Fruit fly (Drosophila melanogaster) whole organism, prepupa: ENCODE results near the gene CG6678.

Experiments used
- Blimp-1 ChIP-seq: fragments of 200-800 bp; sonication (Bioruptor generic); optimal IDR thresholded peaks from 3 replicates; lab custom pipeline; 2017; ENCODE audit warnings: missing biosample characterization, missing genetic modification characterization, mild to moderate bottlenecking, moderate library complexity, missing genetic modification reagents
- CG10631 ChIP-seq: fragments of 200-800 bp; sonication (Bioruptor generic); optimal IDR thresholded peaks from 2 replicates; lab custom pipeline; 2016; ENCODE audit warnings: missing biosample characterization, missing genetic modification characterization
- CG11294 ChIP-seq: fragments of 200-800 bp; sonication (Bioruptor generic); IDR thresholded peaks from 2 replicates; pipeline ENCODE4 v1.3.6; 2022; ENCODE audit warnings: missing biosample characterization, missing genetic modification characterization
- CG11762 ChIP-seq: fragments of 200-800 bp; sonication (Bioruptor generic); optimal IDR thresholded peaks from 3 replicates; lab custom pipeline; 2016; ENCODE audit warnings: missing biosample characterization, missing genetic modification characterization; ENCODE audit not compliant: insufficient read depth
- CG11902 ChIP-seq: fragments of 200-800 bp; sonication (Bioruptor generic); optimal IDR thresholded peaks from 3 replicates; lab custom pipeline; 2016; ENCODE audit warnings: missing biosample characterization, missing genetic modification characterization
- CG15336 ChIP-seq: fragments of 200-800 bp; sonication (Bioruptor generic); IDR thresholded peaks from 2 replicates; pipeline ENCODE4 v1.3.6; 2022; ENCODE audit warnings: missing biosample characterization, missing genetic modification characterization
- CG1621 ChIP-seq: fragments of 200-800 bp; sonication (Bioruptor generic); optimal IDR thresholded peaks from 3 replicates; lab custom pipeline; 2018; ENCODE audit warnings: missing biosample characterization, mild to moderate bottlenecking, missing genetic modification characterization
- CG16779 ChIP-seq: fragments of 200-800 bp; sonication (Bioruptor generic); optimal IDR thresholded peaks from 3 replicates; lab custom pipeline; 2017; ENCODE audit warnings: missing biosample characterization, mild to moderate bottlenecking, missing genetic modification characterization
- CG3032 ChIP-seq: fragments of 200-800 bp; optimal IDR thresholded peaks from 2 replicates; lab custom pipeline; 2019; ENCODE audit warnings: missing biosample characterization, mild to moderate bottlenecking, missing genetic modification characterization, moderate library complexity
- CG31627 ChIP-seq: fragments of 200-800 bp; sonication (Bioruptor generic); optimal IDR thresholded peaks from 3 replicates; lab custom pipeline; 2016; ENCODE audit warnings: missing biosample characterization, missing genetic modification characterization
- CG32006 ChIP-seq: fragments of 200-800 bp; sonication (Bioruptor generic); optimal IDR thresholded peaks from 3 replicates; lab custom pipeline; 2017; ENCODE audit warnings: missing biosample characterization, mild to moderate bottlenecking, missing genetic modification characterization
- CG34406 ChIP-seq: fragments of 200-800 bp; sonication (Bioruptor generic); optimal IDR thresholded peaks from 3 replicates; lab custom pipeline; 2016; ENCODE audit warnings: missing biosample characterization, missing genetic modification characterization
- CG3919 ChIP-seq: fragments of 200-800 bp; sonication (Bioruptor generic); optimal IDR thresholded peaks from 3 replicates; lab custom pipeline; 2016; ENCODE audit warnings: missing biosample characterization, missing genetic modification characterization
- CG6163 ChIP-seq: fragments of 200-800 bp; sonication (Bioruptor generic); IDR thresholded peaks from 3 replicates; pipeline ENCODE4 v1.3.6; 2022; ENCODE audit warnings: missing biosample characterization, missing genetic modification characterization
- CG6276 ChIP-seq: fragments of 200-800 bp; sonication (Bioruptor generic); optimal IDR thresholded peaks from 2 replicates; lab custom pipeline; 2017; ENCODE audit warnings: missing biosample characterization, mild to moderate bottlenecking, missing genetic modification characterization
- CG6792 ChIP-seq: fragments of 200-800 bp; sonication (Bioruptor generic); optimal IDR thresholded peaks from 3 replicates; lab custom pipeline; 2016; ENCODE audit warnings: missing biosample characterization, missing genetic modification characterization
- CG6808 ChIP-seq: fragments of 200-800 bp; sonication (Bioruptor generic); optimal IDR thresholded peaks from 3 replicates; lab custom pipeline; 2017; ENCODE audit warnings: missing biosample characterization, missing genetic modification characterization, mild to moderate bottlenecking, moderate library complexity, missing genetic modification reagents
- CG8119 ChIP-seq: fragments of 200-800 bp; sonication (Bioruptor generic); IDR thresholded peaks from 3 replicates; pipeline ENCODE4 v1.3.6; 2022; ENCODE audit warnings: missing biosample characterization, missing genetic modification characterization
- CG8319 ChIP-seq: fragments of 200-800 bp; sonication (Bioruptor generic); optimal IDR thresholded peaks from 3 replicates; lab custom pipeline; 2016; ENCODE audit warnings: missing biosample characterization, missing genetic modification characterization
- CG8632 ChIP-seq: fragments of 200-800 bp; sonication (Bioruptor generic); optimal IDR thresholded peaks from 3 replicates; lab custom pipeline; 2016; ENCODE audit warnings: missing biosample characterization, missing genetic modification characterization
- CG9139 ChIP-seq: fragments of 200-800 bp; sonication (Bioruptor generic); optimal IDR thresholded peaks from 3 replicates; lab custom pipeline; 2017; ENCODE audit warnings: missing biosample characterization, mild to moderate bottlenecking, missing genetic modification characterization
- Eip78C ChIP-seq: fragments of 200-800 bp; sonication (Bioruptor generic); peaks from one replicate; lab custom pipeline; 2016; ENCODE audit warnings: missing biosample characterization, missing genetic modification characterization
- Eip93F ChIP-seq: fragments of 200-800 bp; sonication (Bioruptor generic); optimal IDR thresholded peaks from 2 replicates; lab custom pipeline; 2016; ENCODE audit warnings: missing biosample characterization, mild to moderate bottlenecking, missing genetic modification characterization
- Gug ChIP-seq: fragments of 200-800 bp; sonication (Bioruptor generic); IDR thresholded peaks from 2 replicates; pipeline ENCODE4 v1.3.6; 2022; ENCODE audit warnings: missing biosample characterization, missing genetic modification characterization
- Hr38 ChIP-seq: sonication (Bioruptor generic); optimal IDR thresholded peaks from 2 replicates; lab custom pipeline; 2016; ENCODE audit warnings: missing biosample characterization, missing genetic modification characterization
- Hr39 ChIP-seq: fragments of 200-800 bp; sonication (Bioruptor generic); optimal IDR thresholded peaks from 2 replicates; lab custom pipeline; 2016; ENCODE audit warnings: missing biosample characterization, missing genetic modification characterization
- Hr4 ChIP-seq: fragments of 200-800 bp; sonication (Bioruptor generic); optimal IDR thresholded peaks from 3 replicates; lab custom pipeline; 2016; ENCODE audit warnings: missing biosample characterization, missing genetic modification characterization
- Met ChIP-seq: fragments of 200-800 bp; sonication (Bioruptor generic); optimal IDR thresholded peaks from 3 replicates; lab custom pipeline; 2016; ENCODE audit warnings: missing biosample characterization, missing genetic modification characterization
- OdsH ChIP-seq: fragments of 200-800 bp; sonication (Bioruptor generic); optimal IDR thresholded peaks from 3 replicates; lab custom pipeline; 2016; ENCODE audit warnings: missing biosample characterization, missing genetic modification characterization
- Sox102F ChIP-seq: fragments of 200-800 bp; sonication (Bioruptor generic); optimal IDR thresholded peaks from 2 replicates; lab custom pipeline; 2016; ENCODE audit warnings: missing biosample characterization, mild to moderate bottlenecking, missing genetic modification characterization
- Sox15 ChIP-seq: fragments of 200-800 bp; sonication (Bioruptor generic); optimal IDR thresholded peaks from 3 replicates; lab custom pipeline; 2016; ENCODE audit warnings: missing biosample characterization, missing genetic modification characterization
- achi ChIP-seq: fragments of 200-800 bp; sonication (Bioruptor generic); optimal IDR thresholded peaks from 3 replicates; lab custom pipeline; 2016; ENCODE audit warnings: missing biosample characterization, missing genetic modification characterization
- acj6 ChIP-seq: fragments of 200-800 bp; sonication (Bioruptor generic); optimal IDR thresholded peaks from 3 replicates; lab custom pipeline; 2016; ENCODE audit warnings: missing biosample characterization, missing genetic modification characterization
- cyc ChIP-seq: fragments of 200-800 bp; sonication (Bioruptor generic); optimal IDR thresholded peaks from 3 replicates; lab custom pipeline; 2016; ENCODE audit warnings: missing biosample characterization, missing genetic modification characterization
- dac ChIP-seq: fragments of 200-800 bp; sonication (Bioruptor generic); optimal IDR thresholded peaks from 2 replicates; lab custom pipeline; 2017; ENCODE audit warnings: missing biosample characterization, mild to moderate bottlenecking, missing genetic modification characterization
- dsx ChIP-seq: fragments of 200-800 bp; optimal IDR thresholded peaks from 3 replicates; lab custom pipeline; 2019; ENCODE audit warnings: missing biosample characterization, mild to moderate bottlenecking, missing genetic modification characterization, moderate library complexity; ENCODE audit not compliant: poor library complexity, severe bottlenecking
- eg ChIP-seq: fragments of 200-800 bp; sonication (Bioruptor generic); IDR thresholded peaks from 3 replicates; pipeline ENCODE4 v1.3.6; 2022; ENCODE audit warnings: missing biosample characterization, missing genetic modification characterization
- esn ChIP-seq: fragments of 200-800 bp; sonication (Bioruptor generic); optimal IDR thresholded peaks from 2 replicates; lab custom pipeline; 2016; ENCODE audit warnings: missing biosample characterization, mild to moderate bottlenecking, missing genetic modification characterization, moderate library complexity
- fd59A ChIP-seq: fragments of 200-800 bp; sonication (Bioruptor generic); optimal IDR thresholded peaks from 2 replicates; lab custom pipeline; 2017; ENCODE audit warnings: missing biosample characterization, mild to moderate bottlenecking, missing genetic modification characterization, missing genetic modification reagents
- net ChIP-seq: fragments of 200-800 bp; sonication (Bioruptor generic); optimal IDR thresholded peaks from 3 replicates; lab custom pipeline; 2016; ENCODE audit warnings: missing biosample characterization, missing genetic modification characterization
- pdm3 ChIP-seq: fragments of 200-800 bp; sonication (Bioruptor generic); optimal IDR thresholded peaks from 3 replicates; lab custom pipeline; 2016; ENCODE audit warnings: missing biosample characterization, missing genetic modification characterization
- salr ChIP-seq, 2 experiments: fragments of 200-800 bp; sonication (Bioruptor generic); optimal IDR thresholded peaks; 3 replicates each; lab custom pipeline; 2016 to 2018; ENCODE audit warnings: missing biosample characterization in 2 of 2, missing genetic modification characterization in 2 of 2, mild to moderate bottlenecking in 1 of 2
- spab ChIP-seq: fragments of 200-800 bp; sonication (Bioruptor generic); optimal IDR thresholded peaks from 2 replicates; lab custom pipeline; 2017; ENCODE audit warnings: missing biosample characterization, mild to moderate bottlenecking, missing genetic modification characterization, missing genetic modification reagents
- svp ChIP-seq: fragments of 200-800 bp; sonication (Bioruptor generic); peaks from one replicate; lab custom pipeline; 2016; ENCODE audit warnings: missing biosample characterization, missing genetic modification characterization
- topi ChIP-seq: fragments of 200-800 bp; sonication (Bioruptor generic); optimal IDR thresholded peaks from 3 replicates; lab custom pipeline; 2016; ENCODE audit warnings: missing biosample characterization, missing genetic modification characterization
- vri ChIP-seq: fragments of 200-800 bp; sonication (Bioruptor generic); optimal IDR thresholded peaks from 3 replicates; lab custom pipeline; 2016; ENCODE audit warnings: missing biosample characterization, mild to moderate bottlenecking, missing genetic modification characterization

Gene CG6678

dm6 chr3R:21905615-21906014, 18.8 kb downstream of the CG6678 start (continued):
- TF ChIP-seq Hr38 (GFP tag; lab: Kevin White, UChicago), result no peak
- peak; percentile 88 for TF ChIP-seq Gug (GFP tag; lab: Robert Waterston, UW)
- TF ChIP-seq CG11762 (GFP tag; lab: Kevin White, UChicago), result peak; percentile 69
- peak; percentile 79 for TF ChIP-seq esn (GFP tag; lab: Kevin White, UChicago)
- peak; percentile 60 for TF ChIP-seq cyc
- peak; percentile 78 for TF ChIP-seq Met (GFP tag; lab: Kevin White, UChicago)
- peak; percentile 69 for TF ChIP-seq CG16779
- TF ChIP-seq CG15336 (GFP tag; lab: Robert Waterston, UW), result peak; percentile 92
- peak; percentile 82 for TF ChIP-seq pdm3
- peak; percentile 46 for TF ChIP-seq Blimp-1 (GFP tag; lab: Kevin White, UChicago)
- peak; percentile 85 for TF ChIP-seq acj6 (GFP tag; lab: Kevin White, UChicago)
- peak; percentile 90 for TF ChIP-seq eg
- TF ChIP-seq CG8319 (GFP tag; lab: Kevin White, UChicago), result peak; percentile 57
- peak; percentile 89 for TF ChIP-seq CG3032
- TF ChIP-seq CG6163 (GFP tag; lab: Robert Waterston, UW), result peak; percentile 94
- peak; percentile 58 for TF ChIP-seq CG31627
- peak; percentile 43 for TF ChIP-seq Hr39
- TF ChIP-seq CG9139, result peak; percentile 81
- peak; percentile 90 for TF ChIP-seq Hr4 (GFP tag; lab: Kevin White, UChicago)
- peak; percentile 69 to 91 for TF ChIP-seq salr (GFP tag; optimal IDR thresholded peaks at IDR 0.05; lab: Kevin White, UChicago)
- TF ChIP-seq topi (GFP tag; lab: Kevin White, UChicago), result peak; percentile 73
- peak; percentile 72 for TF ChIP-seq CG8632 (GFP tag; lab: Kevin White, UChicago)
- peak; percentile 82 for TF ChIP-seq CG6276 (GFP tag; lab: Kevin White, UChicago)
- TF ChIP-seq achi, result peak; percentile 88
- peak; percentile 79 for TF ChIP-seq net (GFP tag; lab: Kevin White, UChicago)
- TF ChIP-seq CG6792, result peak; percentile 77
- TF ChIP-seq CG11902 (GFP tag; lab: Kevin White, UChicago), result peak; percentile 44
- peak; percentile 87 for TF ChIP-seq CG3919
- no peak for TF ChIP-seq Eip93F
- peak; percentile 83 for TF ChIP-seq fd59A (GFP tag; lab: Kevin White, UChicago)
- TF ChIP-seq OdsH, result peak; percentile 88
- TF ChIP-seq CG6808, result peak; percentile 84
- peak; percentile 76 for TF ChIP-seq dac
- TF ChIP-seq Sox15 (GFP tag; lab: Kevin White, UChicago), result peak; percentile 43
- peak; percentile 93 for TF ChIP-seq CG8119 (GFP tag; lab: Robert Waterston, UW)
- peak; percentile 88 for TF ChIP-seq dsx (GFP tag; lab: Kevin White, UChicago)
- TF ChIP-seq, all 60 proteins: peak for 56

dm6 chr3R:21906867-21907266, 20.0 kb downstream of the CG6678 start:
- TF ChIP-seq salr (GFP tag; optimal IDR thresholded peaks at IDR 0.05; lab: Kevin White, UChicago) (peak in 1 of 2 experiments; percentile 23), CG10631 (GFP tag; lab: Kevin White, UChicago) (peak; percentile 6), dsx (GFP tag; lab: Kevin White, UChicago) (no peak), CG32006 (GFP tag; lab: Kevin White, UChicago) (peak; percentile 52), CG8119 (GFP tag; lab: Robert Waterston, UW) (peak; percentile 46; the same call in 2 of the 3 replicates), achi (peak; percentile 10), spab (GFP tag; lab: Kevin White, UChicago) (no peak), Eip78C (peak; percentile 33)

- no peak for TF ChIP-seq vri (GFP tag; lab: Kevin White, UChicago)
- TF ChIP-seq Sox102F (GFP tag; lab: Kevin White, UChicago), result no peak
- TF ChIP-seq Hr4 (GFP tag; lab: Kevin White, UChicago), result no peak
- no peak for TF ChIP-seq CG31627
- no peak for TF ChIP-seq CG32006 (GFP tag; lab: Kevin White, UChicago)
- TF ChIP-seq CG1621 (tag; lab: Kevin White, UChicago), result no peak
- TF ChIP-seq CG11902 (GFP tag; lab: Kevin White, UChicago), result no peak
- TF ChIP-seq CG34406, result no peak
- TF ChIP-seq svp (GFP tag; lab: Kevin White, UChicago), result no peak
- TF ChIP-seq net (GFP tag; lab: Kevin White, UChicago), result no peak
- TF ChIP-seq CG11294, result no peak
- TF ChIP-seq CG6808, result no peak
These were observed 24.7 kb downstream of the CG6678 start, which contains the start of gene Qsox3 for dm6 chr3R:21911516-21911915. TSS of gene Qsox3 (plus strand) at chr3R:21911816.
